Worm (Caenorhabditis elegans): ENCODE data around the gene C38C10.3.
"Not testable (repeated sequence)": the region's sequence is repeated elsewhere in the genome, so short reads cannot be mapped to it uniquely, and the experiment has no call there.

The C38C10.3 gene

ce11 chrIII:9426301-9426700, 40.9 kb upstream of the C38C10.3 start, which contains the start of gene T26G10.5:
Gene T26G10.5, minus strand, starts transcription at chrIII:9426401.
- TF ChIP-seq ztf-6 (GFP tag; IDR thresholded peaks at IDR 0.05) = no peak
- TF ChIP-seq rec-8 (tag; optimal IDR thresholded peaks at IDR 0.05) = no peak
- no peak for TF ChIP-seq rpc-1 (optimal IDR thresholded peaks at IDR 0.05)
- TF ChIP-seq rpc-1 (tag; optimal IDR thresholded peaks at IDR 0.05) = no peak

- TF ChIP-seq rec-8, nhr-27, ceh-79 (tag; optimal IDR thresholded peaks at IDR 0.05): not testable (repeated sequence)
Measured at ce11 chrIII:9420231-9420630, 34.8 kb upstream of the C38C10.3 start, which contains the start of gene T26G10.4. Gene T26G10.4, plus strand, starts transcription at chrIII:9420531.

DNA sequence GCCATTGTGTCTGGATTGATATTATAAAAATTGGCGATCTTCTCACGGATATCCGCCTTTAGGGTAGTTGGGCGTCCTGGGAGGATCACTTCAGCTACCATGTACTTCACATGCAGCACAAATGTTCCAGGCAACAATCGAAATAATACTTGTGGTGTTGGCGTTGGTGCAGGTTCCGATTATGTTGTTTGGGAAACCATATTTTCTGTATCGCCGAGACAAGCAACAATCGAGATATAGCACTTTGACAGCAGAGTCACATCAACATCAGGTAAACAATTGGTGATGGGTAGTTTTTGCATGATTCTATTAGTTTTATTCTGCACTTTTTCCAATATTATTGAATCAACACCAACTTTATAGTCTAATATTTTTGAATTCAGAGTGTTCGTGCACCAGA, 27.9 kb upstream of the C38C10.3 start, which contains the start of gene T26G10.3:
Gene T26G10.3, minus strand, starts transcription at position 101 of the 400 bp plus-strand sequence.
- TF ChIP-seq Y56A3A.18 (GFP tag; IDR thresholded peaks at IDR 0.05) = no peak
- no peak for TF ChIP-seq zim-3 (tag; optimal IDR thresholded peaks at IDR 0.05)

DNA sequence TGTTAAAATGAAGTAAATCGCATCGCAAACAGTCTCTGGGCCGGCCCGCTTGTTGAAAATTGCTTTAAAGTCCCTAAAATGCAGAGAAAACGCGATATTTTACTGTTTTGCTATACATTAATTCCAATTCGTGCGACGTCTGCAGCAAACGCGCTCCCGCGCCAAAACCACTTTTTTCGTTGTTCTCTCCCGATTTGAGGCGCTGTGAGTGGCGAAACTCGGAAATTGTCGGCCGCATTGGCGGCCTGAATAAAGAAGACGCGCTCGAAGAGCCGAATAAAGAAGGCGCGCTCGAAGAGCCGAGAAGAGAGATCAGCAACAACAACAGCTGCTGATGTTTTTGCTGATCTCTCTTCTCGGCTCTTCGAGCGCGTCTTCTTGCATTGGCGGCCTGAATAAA, 22.9 kb upstream of the C38C10.3 start:
- TF ChIP-seq B0019.2 (GFP tag; conservative IDR thresholded peaks at IDR 0.05) (peak; percentile 97), ztf-6 (GFP tag; IDR thresholded peaks at IDR 0.05) (peak; percentile 64; the same call in 1 of the 2 replicates), cebp-1 (GFP tag; IDR thresholded peaks at IDR 0.05) (peak; percentile 74), hmg-1.2 (GFP tag; IDR thresholded peaks at IDR 0.05) (peak; percentile 94), unc-130 (GFP tag; optimal IDR thresholded peaks at IDR 0.05) (peak; percentile 50), bed-2 (GFP tag; IDR thresholded peaks at IDR 0.05) (peak; percentile 90), attf-6 (GFP tag; IDR thresholded peaks at IDR 0.05) (peak; percentile 82), Y79H2A.3 (GFP tag; conservative IDR thresholded peaks at IDR 0.05) (peak; percentile 85), F33H1.4 (GFP tag; IDR thresholded peaks at IDR 0.05) (peak; percentile 80), ztf-28 (GFP tag; IDR thresholded peaks at IDR 0.05) (peak; percentile 98), efl-1 (GFP tag; optimal IDR thresholded peaks at IDR 0.05) (peak; percentile 53), Y95B8A.8 (GFP tag; IDR thresholded peaks at IDR 0.05) (peak; percentile 95), let-526 (GFP tag; IDR thresholded peaks at IDR 0.05) (peak; percentile 38; the same call in 1 of the 2 replicates), egrh-3 (GFP tag; IDR thresholded peaks at IDR 0.05) (peak; percentile 88), xnd-1 (tag; optimal IDR thresholded peaks at IDR 0.05) (peak; percentile 44), attf-3 (GFP tag; conservative IDR thresholded peaks at IDR 0.05) (peak; percentile 87), ceh-100 (GFP tag; IDR thresholded peaks at IDR 0.05) (peak; percentile 97), dox-1 (GFP tag; IDR thresholded peaks at IDR 0.05) (peak; percentile 95), zfh-2 (GFP tag; conservative IDR thresholded peaks at IDR 0.05) (0 out of 2 replicates have a peak, but pooled peaks have one; percentile 11), Y53F4B.3 (GFP tag; IDR thresholded peaks at IDR 0.05) (peak; percentile 91), D2030.7 (GFP tag; IDR thresholded peaks at IDR 0.05) (peak; percentile 99), madf-6 (GFP tag; IDR thresholded peaks at IDR 0.05) (peak; percentile 92), rcor-1 (GFP tag; IDR thresholded peaks at IDR 0.05) (peak; percentile 90), F37B4.10 (GFP tag; IDR thresholded peaks at IDR 0.05) (0 out of 2 replicates have a peak, but pooled peaks have one; percentile 62), madf-3 (GFP tag; IDR thresholded peaks at IDR 0.05) (peak; percentile 84), rpc-1 (tag; optimal IDR thresholded peaks at IDR 0.05) (peak; percentile 13), lir-1 (GFP tag; conservative IDR thresholded peaks at IDR 0.05) (peak; percentile 67; the same call in 1 of the 2 replicates), snpc-3.4 (tag; optimal IDR thresholded peaks at IDR 0.05) (peak; percentile 84), lsl-1 (GFP tag; optimal IDR thresholded peaks at IDR 0.05) (peak; percentile 74), snpc-1.1 (tag; optimal IDR thresholded peaks at IDR 0.05; ENCODE audit: insufficient read depth) (peak; percentile 91), snpc-4 (GFP tag; optimal IDR thresholded peaks at IDR 0.05) (peak; percentile 90), snpc-4 (tag; optimal IDR thresholded peaks at IDR 0.05) (peak; percentile 89 to 98 (median 94)), C17E4.6 (GFP tag; IDR thresholded peaks at IDR 0.05) (peak; percentile 89), ztf-25 (GFP tag; IDR thresholded peaks at IDR 0.05) (peak; percentile 98), hsf-1 (GFP tag; IDR thresholded peaks at IDR 0.05) (peak; percentile 84)
- not testable (repeated sequence) for TF ChIP-seq cebp-1 (tag; optimal IDR thresholded peaks at IDR 0.05); rpc-1 (optimal IDR thresholded peaks at IDR 0.05)

All from whole organism, young adult.